Worm (Caenorhabditis elegans) whole organism, early embryonic: Measurements from ENCODE around the gene Y43F8C.13.
A peak's percentile ranks its signal among the peaks of the same experiment; 100 is the strongest.
"Not testable (repeated sequence)": the region's sequence is repeated elsewhere in the genome, so short reads cannot be mapped to it uniquely, and the experiment has no call there.

Source experiments
- B0310.2 ChIP-seq: sonication (generic microtip); optimal IDR thresholded peaks from 2 replicates; lab custom pipeline; 2016; ENCODE audit warnings: mild to moderate bottlenecking, missing genetic modification characterization, missing compliant biosample characterization
- F13C5.2 ChIP-seq: sonication (generic microtip); optimal IDR thresholded peaks from 2 replicates; lab custom pipeline; 2017; ENCODE audit warnings: mild to moderate bottlenecking, missing genetic modification characterization, inconsistent platforms, missing compliant biosample characterization
- aly-1 ChIP-seq: sonication (generic microtip); optimal IDR thresholded peaks from 2 replicates; lab custom pipeline; 2016; ENCODE audit warnings: missing genetic modification characterization, missing compliant biosample characterization
- ama-1 ChIP-seq: fragments of 150-350 bp; optimal IDR thresholded peaks from 2 replicates; lab custom pipeline; 2014
- ceh-13 ChIP-seq: fragments of 200-800 bp; sonication (Bioruptor generic); optimal IDR thresholded peaks from 2 replicates; lab custom pipeline; 2018; ENCODE audit warnings: mild to moderate bottlenecking, missing genetic modification characterization, missing compliant biosample characterization
- ceh-36 ChIP-seq: sonication (generic microtip); optimal IDR thresholded peaks from 2 replicates; lab custom pipeline; 2016; ENCODE audit warnings: missing genetic modification characterization, inconsistent platforms, missing compliant biosample characterization
- ets-7 ChIP-seq: sonication (generic microtip); optimal IDR thresholded peaks from 2 replicates; lab custom pipeline; 2016; ENCODE audit warnings: missing genotype, missing genetic modification characterization, missing compliant biosample characterization
- flt-1 ChIP-seq: fragments of 200-800 bp; sonication (Bioruptor generic); IDR thresholded peaks from 2 replicates; pipeline ENCODE4 v1.3.6; 2022; ENCODE audit warnings: missing genetic modification characterization, missing compliant biosample characterization
- hmbx-1 ChIP-seq: sonication (generic microtip); optimal IDR thresholded peaks from 2 replicates; lab custom pipeline; 2016; ENCODE audit warnings: mild to moderate bottlenecking, missing genetic modification characterization, missing compliant biosample characterization
- hmg-4 ChIP-seq: fragments of 200-800 bp; sonication (Bioruptor generic); optimal IDR thresholded peaks from 2 replicates; lab custom pipeline; 2018; ENCODE audit warnings: mild to moderate bottlenecking, missing genetic modification characterization, missing compliant biosample characterization
- hnd-1 ChIP-seq: sonication (generic microtip); optimal IDR thresholded peaks from 2 replicates; lab custom pipeline; 2016; ENCODE audit warnings: missing genetic modification characterization, missing compliant biosample characterization
- pes-1 ChIP-seq: fragments of 200-800 bp; sonication (Bioruptor generic); IDR thresholded peaks from 2 replicates; pipeline ENCODE4 v1.3.6; 2022; ENCODE audit warnings: missing genetic modification reagents, missing genetic modification characterization, missing compliant biosample characterization
- scrt-1 ChIP-seq: fragments of 200-800 bp; sonication (Bioruptor generic); IDR thresholded peaks from 2 replicates; pipeline ENCODE4 v1.3.6; 2022; ENCODE audit warnings: missing genetic modification characterization, missing compliant biosample characterization
- sea-1 ChIP-seq: fragments of 200-800 bp; sonication (Bioruptor generic); conservative IDR thresholded peaks from 2 replicates; pipeline ENCODE4 v1.3.6; 2022; ENCODE audit warnings: missing genetic modification characterization, missing compliant biosample characterization
- tbx-11 ChIP-seq: fragments of 200-800 bp; sonication (Bioruptor generic); IDR thresholded peaks from 2 replicates; pipeline ENCODE4 v1.3.6; 2022; ENCODE audit warnings: missing genetic modification characterization, missing compliant biosample characterization
- tbx-37 ChIP-seq: fragments of 200-800 bp; sonication (Bioruptor generic); conservative IDR thresholded peaks from 2 replicates; pipeline ENCODE4 v1.3.6; 2022; ENCODE audit warnings: missing genetic modification reagents, missing genetic modification characterization, missing compliant biosample characterization
- tra-4 ChIP-seq: sonication (generic microtip); optimal IDR thresholded peaks from 2 replicates; lab custom pipeline; 2017; ENCODE audit warnings: missing genetic modification characterization, missing compliant biosample characterization

The Y43F8C.13 gene

DNA sequence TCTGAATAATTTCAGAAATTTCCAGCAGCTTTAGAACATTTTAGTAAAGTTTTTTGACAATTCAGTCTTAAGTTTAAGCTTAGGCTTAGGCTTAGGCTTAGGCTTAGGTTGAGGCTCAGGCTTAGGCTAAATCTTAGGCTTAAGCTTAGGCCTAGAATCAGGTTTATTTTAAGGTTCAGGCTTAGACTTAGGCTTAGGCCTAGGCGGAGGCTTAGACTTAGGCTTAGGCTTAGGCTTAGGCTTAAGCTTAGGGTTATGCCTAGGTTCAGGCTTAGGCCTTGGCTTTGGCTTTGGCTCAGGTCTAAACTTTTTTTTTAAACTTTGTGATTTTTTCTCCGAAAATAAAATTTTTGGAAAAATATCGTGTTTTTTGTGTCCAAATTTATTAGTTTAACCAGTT lies 21.5 kb upstream of the Y43F8C.13 start:
- TF ChIP-seq ama-1 (lab: Kevin White, UChicago), result no peak
- peak; percentile 53 for TF ChIP-seq ceh-36 (tag; lab: Kevin White, UChicago)
- TF ChIP-seq tbx-11 (GFP tag; lab: Robert Waterston, UW), result no peak
- TF ChIP-seq scrt-1 (GFP tag; lab: Robert Waterston, UW), result no peak

DNA sequence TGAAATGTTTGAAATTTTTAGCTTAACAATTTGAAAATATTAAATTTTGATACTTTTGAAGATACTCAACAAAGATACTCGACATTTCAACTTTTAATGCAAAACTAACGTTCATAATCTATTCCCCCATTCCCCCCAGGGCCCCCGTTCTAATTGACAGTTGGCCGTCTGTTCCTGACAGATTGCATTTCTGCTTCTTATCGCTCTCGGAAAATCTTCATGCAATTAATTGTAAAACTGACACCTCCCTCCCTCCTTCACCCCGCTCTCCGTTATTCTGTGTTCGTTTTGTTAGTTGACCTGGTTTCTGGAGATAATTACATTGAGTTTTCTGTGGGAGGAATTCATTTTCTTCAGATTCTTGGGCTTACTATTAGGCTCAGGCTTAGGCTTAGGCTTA lies 20.7 kb upstream of the Y43F8C.13 start:
- no peak for TF ChIP-seq tbx-37 (GFP tag; lab: Robert Waterston, UW)
- no peak for TF ChIP-seq B0310.2 (tag; lab: Kevin White, UChicago)
- TF ChIP-seq flt-1 (GFP tag; lab: Robert Waterston, UW), result no peak
- no peak for TF ChIP-seq hmbx-1
- no peak for TF ChIP-seq tbx-11 (GFP tag; lab: Robert Waterston, UW)
- TF ChIP-seq ama-1 (lab: Kevin White, UChicago), result no peak
- TF ChIP-seq tra-4 (tag; lab: Kevin White, UChicago), result no peak

DNA sequence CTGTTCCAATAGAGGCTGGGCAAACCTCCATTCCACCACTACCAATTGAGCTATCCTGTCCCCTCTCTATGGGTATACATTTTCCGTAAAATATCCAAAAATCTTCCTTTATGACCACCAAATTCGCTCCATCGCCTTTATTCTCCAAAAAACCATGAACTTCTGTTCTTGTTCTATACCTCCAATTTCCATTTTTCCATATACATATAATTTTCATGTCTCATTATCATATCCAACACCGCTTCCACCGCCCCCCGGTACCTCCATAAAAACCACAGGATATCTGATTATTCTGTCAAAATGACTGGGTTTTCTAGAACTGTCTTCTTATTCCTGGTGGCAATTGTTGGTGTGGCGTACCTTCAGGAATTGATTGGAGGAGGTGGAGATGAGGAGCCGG lies 18.6 kb upstream of the Y43F8C.13 start, which contains the start of gene Y43F8C.17:
TSS of gene Y43F8C.17 (plus strand) at position 301 of the 400 bp plus-strand sequence.
- TF ChIP-seq aly-1 (tag; lab: Kevin White, UChicago), result no peak
- no peak for TF ChIP-seq hnd-1 (tag; lab: Kevin White, UChicago)
- TF ChIP-seq sea-1 (GFP tag; lab: Robert Waterston, UW), result no peak
- no peak for TF ChIP-seq tbx-11 (GFP tag; lab: Robert Waterston, UW)
- no peak for TF ChIP-seq tra-4 (tag; lab: Kevin White, UChicago)
- TF ChIP-seq B0310.2 (tag; lab: Kevin White, UChicago), result no peak
- no peak for TF ChIP-seq ceh-13
- no peak for TF ChIP-seq hmg-4 (GFP tag; lab: Kevin White, UChicago)
- no peak for TF ChIP-seq hmbx-1
- TF ChIP-seq scrt-1 (GFP tag; lab: Robert Waterston, UW), result no peak
- no peak for TF ChIP-seq tbx-37 (GFP tag; lab: Robert Waterston, UW)

DNA sequence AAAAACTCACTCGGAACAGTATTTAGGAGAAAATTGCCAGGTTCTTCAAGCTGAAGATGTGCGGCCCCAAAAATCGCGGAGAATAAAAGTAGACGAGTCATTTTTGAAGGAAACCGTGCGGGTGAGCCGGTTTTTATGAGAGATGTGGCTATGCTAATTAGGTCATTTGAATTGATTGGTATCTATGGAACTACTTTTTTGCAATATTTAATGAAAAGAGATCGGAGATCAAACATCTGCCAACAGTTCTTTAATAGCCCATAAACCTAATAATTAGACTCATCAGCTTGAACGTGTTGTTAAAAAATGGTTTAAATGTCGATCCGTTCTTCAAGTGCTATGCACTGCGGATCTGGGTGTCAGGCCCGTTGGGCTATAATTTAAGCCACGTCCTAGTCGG lies 18.2 kb upstream of the Y43F8C.13 start, which contains the start of gene Y43F8C.16:
TSS of gene Y43F8C.16 (minus strand) at position 101 of the 400 bp plus-strand sequence.
- TF ChIP-seq hmbx-1 (no peak), hmg-4 (GFP tag; lab: Kevin White, UChicago) (no peak), aly-1 (tag; lab: Kevin White, UChicago) (no peak), tra-4 (tag; lab: Kevin White, UChicago) (no peak), B0310.2 (tag; lab: Kevin White, UChicago) (no peak), sea-1 (GFP tag; lab: Robert Waterston, UW) (no peak), hnd-1 (tag; lab: Kevin White, UChicago) (no peak), scrt-1 (GFP tag; lab: Robert Waterston, UW) (no peak), ama-1 (lab: Kevin White, UChicago) (no peak), F13C5.2 (no peak), ceh-36 (tag; lab: Kevin White, UChicago) (no peak), ets-7 (tag; lab: Kevin White, UChicago) (no peak), tbx-37 (GFP tag; lab: Robert Waterston, UW) (no peak), tbx-11 (GFP tag; lab: Robert Waterston, UW) (no peak), flt-1 (GFP tag; lab: Robert Waterston, UW) (no peak), ceh-13 (no peak), pes-1 (GFP tag; lab: Robert Waterston, UW) (no peak)

DNA sequence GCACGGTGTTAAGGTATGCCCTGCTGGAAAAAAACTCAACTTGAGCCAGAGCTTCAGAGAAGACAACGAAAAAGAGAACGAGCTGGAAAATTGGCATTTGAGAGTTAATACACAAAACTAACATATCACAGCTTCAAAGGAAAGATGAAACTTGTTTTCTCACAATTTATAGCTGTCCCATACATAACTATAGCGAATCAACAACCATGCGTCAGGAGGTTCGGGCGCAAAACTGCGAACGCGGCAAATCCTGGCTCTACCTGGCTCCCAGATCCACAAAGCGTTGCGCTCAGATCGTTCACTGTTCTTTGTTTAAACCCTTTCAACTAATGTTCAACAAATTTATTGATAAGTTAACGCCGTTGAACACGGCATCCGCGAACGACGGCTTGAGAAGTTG lies 14.4 kb upstream of the Y43F8C.13 start, which contains the start of gene Y43F8C.23:
TSS of gene Y43F8C.23 (minus strand) at position 101 of the 400 bp plus-strand sequence.
- not testable (repeated sequence) for TF ChIP-seq aly-1 (tag; lab: Kevin White, UChicago); ceh-13; pes-1 (GFP tag; lab: Robert Waterston, UW)

DNA sequence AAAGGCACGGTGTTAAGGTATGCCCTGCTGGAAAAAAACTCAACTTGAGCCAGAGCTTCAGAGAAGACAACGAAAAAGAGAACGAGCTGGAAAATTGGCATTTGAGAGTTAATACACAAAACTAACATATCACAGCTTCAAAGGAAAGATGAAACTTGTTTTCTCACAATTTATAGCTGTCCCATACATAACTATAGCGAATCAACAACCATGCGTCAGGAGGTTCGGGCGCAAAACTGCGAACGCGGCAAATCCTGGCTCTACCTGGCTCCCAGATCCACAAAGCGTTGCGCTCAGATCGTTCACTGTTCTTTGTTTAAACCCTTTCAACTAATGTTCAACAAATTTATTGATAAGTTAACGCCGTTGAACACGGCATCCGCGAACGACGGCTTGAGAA lies 13.3 kb upstream of the Y43F8C.13 start, which contains the start of gene Y43F8C.15:
TSS of gene Y43F8C.15 (minus strand) at position 101 of the 400 bp plus-strand sequence.
- TF ChIP-seq scrt-1 (GFP tag; lab: Robert Waterston, UW); tra-4 (tag; lab: Kevin White, UChicago); tbx-37 (GFP tag; lab: Robert Waterston, UW): not testable (repeated sequence)

DNA sequence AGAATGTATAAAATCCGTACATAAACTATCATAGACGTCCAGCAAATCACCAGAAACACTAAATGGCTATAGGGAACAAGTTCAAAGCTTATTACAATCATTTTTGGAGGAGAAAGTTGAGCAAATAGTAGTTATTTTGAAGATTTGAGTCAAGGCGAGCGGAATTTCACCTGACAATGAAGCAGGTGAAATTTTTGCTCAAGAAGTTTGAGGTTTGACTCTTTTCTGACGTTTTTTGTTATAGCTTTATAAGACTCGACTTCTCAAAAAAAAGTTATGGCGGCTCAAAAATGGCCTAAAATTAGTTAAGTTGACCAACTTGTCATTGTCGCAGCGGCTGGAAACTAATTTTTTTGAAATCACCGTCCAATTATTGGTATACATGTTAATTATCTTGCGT lies 11.7 kb upstream of the Y43F8C.13 start, which contains the start of gene srv-3:
TSS of gene srv-3 (minus strand) at position 101 of the 400 bp plus-strand sequence.
- TF ChIP-seq sea-1 (GFP tag; lab: Robert Waterston, UW) (no peak), ceh-36 (tag; lab: Kevin White, UChicago) (no peak), ceh-13 (no peak), tbx-11 (GFP tag; lab: Robert Waterston, UW) (no peak), aly-1 (tag; lab: Kevin White, UChicago) (no peak)

DNA sequence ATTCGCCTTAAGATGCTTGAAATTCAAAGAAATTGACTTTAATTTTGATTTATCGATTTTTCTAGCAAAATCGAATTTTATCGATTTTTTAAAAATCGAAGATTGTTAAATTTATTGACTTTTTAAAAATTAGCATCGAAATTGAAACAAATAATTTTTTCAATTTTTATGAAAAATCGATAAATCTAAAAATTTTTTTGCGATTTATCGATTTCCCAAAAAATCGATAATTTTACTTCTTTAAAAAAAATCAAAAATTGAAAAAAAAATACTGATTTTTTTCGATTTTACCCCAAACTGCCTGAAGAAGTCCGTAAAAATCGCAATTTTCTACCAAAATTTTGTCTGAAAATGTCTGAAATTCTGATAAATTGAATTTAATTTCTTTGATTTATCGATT lies 5.2 kb downstream of the Y43F8C.13 start:
- TF ChIP-seq ets-7 (tag; lab: Kevin White, UChicago), result no peak
- TF ChIP-seq hmg-4 (GFP tag; lab: Kevin White, UChicago), result no peak
- TF ChIP-seq tbx-11 (GFP tag; lab: Robert Waterston, UW), result no peak
